Fruit fly (Drosophila melanogaster): ENCODE results near the gene GAPcenA.

dm6 chr3L:8360063-8360642 lies 13.8 kb downstream of the GAPcenA start:
- TF ChIP-seq Hnf4 (GFP tag; optimal IDR thresholded peaks at IDR 0.05): no peak
- TF ChIP-seq psq (GFP tag; optimal IDR thresholded peaks at IDR 0.05): no peak
- TF ChIP-seq sv (GFP tag; optimal IDR thresholded peaks at IDR 0.05): no peak
- TF ChIP-seq fru (GFP tag; optimal IDR thresholded peaks at IDR 0.05): no peak
- no peak for TF ChIP-seq dmrt93B (GFP tag; optimal IDR thresholded peaks at IDR 0.05)
- TF ChIP-seq lola (GFP tag; optimal IDR thresholded peaks at IDR 0.05): no peak
- TF ChIP-seq pan (optimal IDR thresholded peaks at IDR 0.05): no peak
- TF ChIP-seq Dfd (GFP tag; optimal IDR thresholded peaks at IDR 0.05): no peak

All from whole organism, wandering third instar larva.